Fruit fly (Drosophila melanogaster): ENCODE measurements around the gene CG31029.

Gene CG31029

dm6 chr3R:30092700-30093044 is 39.5 kb downstream of the CG31029 start:
- TF ChIP-seq sage (GFP tag; optimal IDR thresholded peaks at IDR 0.05) (no peak), Hr83 (GFP tag; optimal IDR thresholded peaks at IDR 0.05; ENCODE audit: poor library complexity, severe bottlenecking) (no peak), Rel (GFP tag; optimal IDR thresholded peaks at IDR 0.05) (no peak), Rel (tag; optimal IDR thresholded peaks at IDR 0.05) (no peak), dl (GFP tag; optimal IDR thresholded peaks at IDR 0.05; ENCODE audit: insufficient read depth in 1 of 2, partially characterized antibody in 2 of 2) (no peak), Hnf4 (GFP tag; optimal IDR thresholded peaks at IDR 0.05) (no peak), Dif (GFP tag; optimal IDR thresholded peaks at IDR 0.05; ENCODE audit: partially characterized antibody) (no peak), GATAd (GFP tag; optimal IDR thresholded peaks at IDR 0.05) (no peak), psq (GFP tag; optimal IDR thresholded peaks at IDR 0.05) (peak; percentile 21), N (GFP tag; optimal IDR thresholded peaks at IDR 0.05) (no peak), brk (GFP tag; optimal IDR thresholded peaks at IDR 0.05) (peak; percentile 8), jim (GFP tag; optimal IDR thresholded peaks at IDR 0.05) (no peak), CG9705 (GFP tag; optimal IDR thresholded peaks at IDR 0.05) (no peak), dmrt93B (GFP tag; optimal IDR thresholded peaks at IDR 0.05) (peak; percentile 8), sv (GFP tag; optimal IDR thresholded peaks at IDR 0.05) (peak; percentile 60), usp (GFP tag; optimal IDR thresholded peaks at IDR 0.05) (no peak), rgr (GFP tag; optimal IDR thresholded peaks at IDR 0.05) (peak; percentile 61), CrebA (GFP tag; optimal IDR thresholded peaks at IDR 0.05; ENCODE audit: borderline replicate concordance) (no peak), Jra (GFP tag; optimal IDR thresholded peaks at IDR 0.05) (no peak), Myc (optimal IDR thresholded peaks at IDR 0.05) (no peak), CG32264 (GFP tag; optimal IDR thresholded peaks at IDR 0.05) (no peak), HLH106 (tag; optimal IDR thresholded peaks at IDR 0.05) (peak; percentile 41), tai (GFP tag; optimal IDR thresholded peaks at IDR 0.05) (peak; percentile 51), Abd-B (GFP tag; optimal IDR thresholded peaks at IDR 0.05) (no peak), OdsH (GFP tag; optimal IDR thresholded peaks at IDR 0.05) (peak; percentile 34), lola (GFP tag; optimal IDR thresholded peaks at IDR 0.05) (no peak), Hr78 (GFP tag; optimal IDR thresholded peaks at IDR 0.05) (no peak), h (GFP tag; optimal IDR thresholded peaks at IDR 0.05) (peak; percentile 77), Mio (GFP tag; optimal IDR thresholded peaks at IDR 0.05) (no peak), fru (GFP tag; optimal IDR thresholded peaks at IDR 0.05) (peak; percentile 45), Vsx2 (GFP tag; optimal IDR thresholded peaks at IDR 0.05; ENCODE audit: partially characterized antibody) (no peak), pan (optimal IDR thresholded peaks at IDR 0.05) (no peak), br (GFP tag; optimal IDR thresholded peaks at IDR 0.05) (peak; percentile 42), foxo (GFP tag; optimal IDR thresholded peaks at IDR 0.05) (peak in 1 of 2 experiments; percentile 61), ey (GFP tag; optimal IDR thresholded peaks at IDR 0.05) (peak; percentile 41), dsf (GFP tag; optimal IDR thresholded peaks at IDR 0.05; ENCODE audit: borderline replicate concordance) (no peak), woc (GFP tag; optimal IDR thresholded peaks at IDR 0.05) (no peak), Dfd (GFP tag; optimal IDR thresholded peaks at IDR 0.05) (no peak), Sp1 (GFP tag; optimal IDR thresholded peaks at IDR 0.05) (peak; percentile 2)

- TF ChIP-seq Vsx2 (GFP tag; optimal IDR thresholded peaks at IDR 0.05; ENCODE audit: partially characterized antibody) = no peak
- TF ChIP-seq psq (GFP tag; optimal IDR thresholded peaks at IDR 0.05) = no peak
- TF ChIP-seq Dif (GFP tag; optimal IDR thresholded peaks at IDR 0.05; ENCODE audit: partially characterized antibody) = no peak
- TF ChIP-seq dmrt93B (GFP tag; optimal IDR thresholded peaks at IDR 0.05) = no peak
- no peak for TF ChIP-seq foxo (GFP tag; optimal IDR thresholded peaks at IDR 0.05)
- TF ChIP-seq woc (GFP tag; optimal IDR thresholded peaks at IDR 0.05) = no peak
- TF ChIP-seq h (GFP tag; optimal IDR thresholded peaks at IDR 0.05) = no peak
- TF ChIP-seq Hr78 (GFP tag; optimal IDR thresholded peaks at IDR 0.05) = no peak
- TF ChIP-seq rgr (GFP tag; optimal IDR thresholded peaks at IDR 0.05) = no peak
- TF ChIP-seq Jra (GFP tag; optimal IDR thresholded peaks at IDR 0.05) = no peak
- TF ChIP-seq brk (GFP tag; optimal IDR thresholded peaks at IDR 0.05) = no peak
- TF ChIP-seq N (GFP tag; optimal IDR thresholded peaks at IDR 0.05) = no peak
- TF ChIP-seq Abd-B (GFP tag; optimal IDR thresholded peaks at IDR 0.05) = no peak
- TF ChIP-seq usp (GFP tag; optimal IDR thresholded peaks at IDR 0.05) = no peak
- TF ChIP-seq fru (GFP tag; optimal IDR thresholded peaks at IDR 0.05) = no peak
- no peak for TF ChIP-seq sv (GFP tag; optimal IDR thresholded peaks at IDR 0.05)
- TF ChIP-seq dl (GFP tag; optimal IDR thresholded peaks at IDR 0.05; ENCODE audit: insufficient read depth in 1 of 2, partially characterized antibody in 2 of 2) = no peak
- TF ChIP-seq br (GFP tag; optimal IDR thresholded peaks at IDR 0.05) = no peak
- TF ChIP-seq OdsH (GFP tag; optimal IDR thresholded peaks at IDR 0.05) = no peak
- no peak for TF ChIP-seq HLH106 (tag; optimal IDR thresholded peaks at IDR 0.05)
These were observed 40.1 kb downstream of the CG31029 start for dm6 chr3R:30091795-30092699.
